Worm (Caenorhabditis elegans) whole organism, L1 larva: ENCODE data around the gene F10B5.3.

Experiments
- C04F5.9 ChIP-seq: sonication (generic microtip); optimal IDR thresholded peaks from 2 replicates; lab custom pipeline; 2016; ENCODE audit warnings: missing genetic modification characterization, missing compliant biosample characterization
- C16A3.4 ChIP-seq: fragments of 150-350 bp; optimal IDR thresholded peaks from 2 replicates; lab custom pipeline; 2014; ENCODE audit warnings: missing biosample characterization, missing genetic modification characterization
- C34B4.2 ChIP-seq: sonication (generic microtip); optimal IDR thresholded peaks from 2 replicates; lab custom pipeline; 2017; ENCODE audit warnings: mild to moderate bottlenecking, missing genetic modification characterization, missing compliant biosample characterization
- F16B12.6 ChIP-seq: fragments of 150-350 bp; optimal IDR thresholded peaks from 2 replicates; lab custom pipeline; 2014; ENCODE audit warnings: missing biosample characterization, missing genetic modification characterization
- aha-1 ChIP-seq: fragments of 150-350 bp; optimal IDR thresholded peaks from 2 replicates; lab custom pipeline; 2014; ENCODE audit warnings: missing biosample characterization, missing genetic modification characterization
- aly-2 ChIP-seq: fragments of 150-350 bp; optimal IDR thresholded peaks from 2 replicates; lab custom pipeline; 2014; ENCODE audit warnings: missing biosample characterization, missing genetic modification characterization
- ama-1 ChIP-seq: fragments of 150-350 bp; optimal IDR thresholded peaks from 2 replicates; lab custom pipeline; 2014
- ceh-63 ChIP-seq: fragments of 200-800 bp; sonication (Bioruptor generic); optimal IDR thresholded peaks from 2 replicates; lab custom pipeline; 2018; ENCODE audit warnings: mild to moderate bottlenecking, missing genetic modification characterization, missing compliant biosample characterization
- ceh-82 ChIP-seq, 3 experiments: fragments of 150-350 bp in 1 of 3; sonication (generic microtip) in 2 of 3; optimal IDR thresholded peaks; 2 replicates each; lab custom pipeline; 2014 to 2017; ENCODE audit warnings: missing biosample characterization in 3 of 3, missing genetic modification characterization in 3 of 3
- ceh-88 ChIP-seq: fragments of 200-800 bp; sonication (Bioruptor generic); IDR thresholded peaks from 2 replicates; pipeline ENCODE4 v1.3.6; 2022; ENCODE audit warnings: missing genetic modification characterization, missing compliant biosample characterization
- ceh-90 ChIP-seq: sonication (generic microtip); optimal IDR thresholded peaks from 2 replicates; lab custom pipeline; 2016; ENCODE audit warnings: missing genetic modification characterization, missing compliant biosample characterization
- ces-1 ChIP-seq: fragments of 150-350 bp; optimal IDR thresholded peaks from 2 replicates; lab custom pipeline; 2014; ENCODE audit warnings: missing biosample characterization, missing genetic modification reagents, missing genetic modification characterization
- dpl-1 ChIP-seq, 3 experiments: fragments of 150-350 bp in 2 of 3; sonication (generic microtip) in 1 of 3; optimal IDR thresholded peaks; 2 replicates each; lab custom pipeline; 2014 to 2017; ENCODE audit warnings: missing biosample characterization in 3 of 3, missing genetic modification characterization in 3 of 3, missing genetic modification reagents in 3 of 3
- efl-1 ChIP-seq, 4 experiments: fragments of 150-350 bp; optimal IDR thresholded peaks in 3 of 4; peaks in 1 of 4; 1 replicate in 1 of 4; 2 replicates in 3 of 4; lab custom pipeline; 2014; ENCODE audit warnings: missing biosample characterization in 2 of 4, missing genetic modification characterization in 2 of 4, missing genetic modification reagents in 2 of 4
- hlh-4 ChIP-seq: sonication (generic microtip); optimal IDR thresholded peaks from 2 replicates; lab custom pipeline; 2016; ENCODE audit warnings: mild to moderate bottlenecking, missing genetic modification characterization, missing compliant biosample characterization
- jun-1 ChIP-seq: fragments of 150-350 bp; optimal IDR thresholded peaks from 2 replicates; lab custom pipeline; 2014; ENCODE audit warnings: missing biosample characterization, missing genetic modification reagents, missing genetic modification characterization
- lin-13 ChIP-seq: fragments of 150-350 bp; optimal IDR thresholded peaks from 2 replicates; lab custom pipeline; 2014; ENCODE audit warnings: missing biosample characterization, missing genetic modification reagents, missing genetic modification characterization
- lin-14 ChIP-seq: fragments of 200-800 bp; sonication (Bioruptor generic); optimal IDR thresholded peaks from 2 replicates; lab custom pipeline; 2018; ENCODE audit warnings: mild to moderate bottlenecking, missing genetic modification characterization, moderate library complexity, missing compliant biosample characterization
- lin-15B ChIP-seq: fragments of 150-350 bp; sonication (generic microtip); optimal IDR thresholded peaks from 3 replicates; lab custom pipeline; 2014; ENCODE audit warnings: missing biosample characterization, missing genetic modification characterization
- lin-35 ChIP-seq, 2 experiments: fragments of 150-350 bp; optimal IDR thresholded peaks; 2 replicates each; lab custom pipeline; 2014; ENCODE audit warnings: missing biosample characterization in 2 of 2, missing genetic modification characterization in 2 of 2, missing genetic modification reagents in 2 of 2
- lin-39 ChIP-seq: fragments of 150-350 bp; optimal IDR thresholded peaks from 2 replicates; lab custom pipeline; 2014; ENCODE audit warnings: missing biosample characterization, missing genetic modification reagents, missing genetic modification characterization
- lir-3 ChIP-seq: sonication (generic microtip); optimal IDR thresholded peaks from 2 replicates; lab custom pipeline; 2016; ENCODE audit warnings: mild to moderate bottlenecking, missing genetic modification characterization, moderate library complexity, missing compliant biosample characterization; ENCODE audit not compliant: poor library complexity
- mab-9 ChIP-seq: fragments of 200-800 bp; sonication (Bioruptor generic); IDR thresholded peaks from 2 replicates; pipeline ENCODE4 v1.3.6; 2022; ENCODE audit warnings: missing genetic modification reagents, missing genetic modification characterization, missing compliant biosample characterization
- mdl-1 ChIP-seq, 2 experiments: fragments of 150-350 bp; optimal IDR thresholded peaks; 2 replicates each; lab custom pipeline; 2014 to 2017; ENCODE audit warnings: missing biosample characterization in 2 of 2, missing genetic modification characterization in 2 of 2, inconsistent platforms in 1 of 2
- mep-1 ChIP-seq: fragments of 150-350 bp; optimal IDR thresholded peaks from 2 replicates; lab custom pipeline; 2014; ENCODE audit warnings: missing biosample characterization, missing genetic modification characterization
- nhr-12 ChIP-seq: sonication (generic microtip); optimal IDR thresholded peaks from 2 replicates; lab custom pipeline; 2017; ENCODE audit warnings: missing biosample characterization, missing genetic modification characterization
- nhr-237 ChIP-seq: fragments of 150-350 bp; optimal IDR thresholded peaks from 2 replicates; lab custom pipeline; 2014; ENCODE audit warnings: missing biosample characterization, missing genetic modification characterization
- nhr-47 ChIP-seq: sonication (generic microtip); optimal IDR thresholded peaks from 2 replicates; lab custom pipeline; 2016; ENCODE audit warnings: mild to moderate bottlenecking, missing genetic modification characterization, moderate library complexity, missing compliant biosample characterization
- nhr-71 ChIP-seq: sonication (generic microtip); optimal IDR thresholded peaks from 2 replicates; lab custom pipeline; 2016; ENCODE audit warnings: mild to moderate bottlenecking, missing genetic modification characterization, moderate library complexity, missing compliant biosample characterization
- nhr-77 ChIP-seq: fragments of 150-350 bp; optimal IDR thresholded peaks from 2 replicates; lab custom pipeline; 2014; ENCODE audit warnings: missing biosample characterization, missing genetic modification characterization
- nhr-85 ChIP-seq: sonication (generic microtip); peaks from one replicate; lab custom pipeline; 2016; ENCODE audit warnings: missing genetic modification characterization, inconsistent platforms, missing compliant biosample characterization
- nhr-90 ChIP-seq: sonication (generic microtip); optimal IDR thresholded peaks from 2 replicates; lab custom pipeline; 2016; ENCODE audit warnings: mild to moderate bottlenecking, missing genetic modification characterization, missing compliant biosample characterization; ENCODE audit not compliant: poor library complexity
- pqm-1 ChIP-seq: sonication (generic microtip); optimal IDR thresholded peaks from 3 replicates; lab custom pipeline; 2017; ENCODE audit warnings: missing biosample characterization, missing genetic modification characterization
- rnt-1 ChIP-seq: sonication (generic microtip); optimal IDR thresholded peaks from 2 replicates; lab custom pipeline; 2016; ENCODE audit warnings: mild to moderate bottlenecking, missing genetic modification characterization, moderate library complexity, missing compliant biosample characterization
- skn-1 ChIP-seq: fragments of 150-350 bp; optimal IDR thresholded peaks from 2 replicates; lab custom pipeline; 2014; ENCODE audit warnings: missing biosample characterization, missing genetic modification characterization
- snpc-4 ChIP-seq: fragments of 150-350 bp; optimal IDR thresholded peaks from 2 replicates; lab custom pipeline; 2014; ENCODE audit warnings: missing biosample characterization, missing genetic modification characterization
- snu-23 ChIP-seq: sonication (generic microtip); optimal IDR thresholded peaks from 2 replicates; lab custom pipeline; 2016; ENCODE audit warnings: missing genetic modification characterization, missing compliant biosample characterization
- sox-4 ChIP-seq: sonication (generic microtip); optimal IDR thresholded peaks from 2 replicates; lab custom pipeline; 2016; ENCODE audit warnings: missing genetic modification characterization, missing compliant biosample characterization
- sptf-1 ChIP-seq: fragments of 150-350 bp; optimal IDR thresholded peaks from 2 replicates; lab custom pipeline; 2014; ENCODE audit warnings: missing biosample characterization, missing genetic modification characterization
- swsn-7 ChIP-seq: sonication (generic microtip); optimal IDR thresholded peaks from 2 replicates; lab custom pipeline; 2016; ENCODE audit warnings: missing genetic modification characterization, missing compliant biosample characterization
- tbx-2 ChIP-seq: sonication (generic microtip); optimal IDR thresholded peaks from 2 replicates; lab custom pipeline; 2016; ENCODE audit warnings: missing genetic modification characterization, missing compliant biosample characterization
- unc-130 ChIP-seq: fragments of 150-350 bp; optimal IDR thresholded peaks from 2 replicates; lab custom pipeline; 2017; ENCODE audit warnings: missing biosample characterization, missing genetic modification characterization, inconsistent platforms
- unc-86 ChIP-seq: sonication (generic microtip); optimal IDR thresholded peaks from 2 replicates; lab custom pipeline; 2016; ENCODE audit warnings: missing genetic modification characterization, missing compliant biosample characterization
- xbp-1 ChIP-seq: sonication (generic microtip); optimal IDR thresholded peaks from 2 replicates; lab custom pipeline; 2016; ENCODE audit warnings: missing genetic modification characterization, missing compliant biosample characterization
- zag-1 ChIP-seq: fragments of 150-350 bp; optimal IDR thresholded peaks from 2 replicates; lab custom pipeline; 2014; ENCODE audit warnings: missing biosample characterization, missing genetic modification characterization
- ztf-11 ChIP-seq, 2 experiments: sonication (generic microtip); optimal IDR thresholded peaks; 2 replicates each; lab custom pipeline; 2016 to 2017; ENCODE audit warnings: missing genetic modification characterization in 2 of 2, missing biosample characterization in 1 of 2, missing compliant biosample characterization in 1 of 2
- ztf-4 ChIP-seq: fragments of 150-350 bp; optimal IDR thresholded peaks from 2 replicates; lab custom pipeline; 2014; ENCODE audit warnings: missing biosample characterization, missing genetic modification characterization

F10B5.3 gene

ce11 chrII:8173449-8173848, 23.6 kb upstream of the F10B5.3 start, which contains the start of the genes decr-1.3 and T05C12.1:
TSS of gene decr-1.3 (minus strand) at chrII:8173549.
TSS of gene T05C12.1 (plus strand) at chrII:8173680.
- TF ChIP-seq ceh-90 (tag; lab: Kevin White, UChicago): no peak
- no peak for TF ChIP-seq mab-9 (GFP tag; lab: Robert Waterston, UW)
- TF ChIP-seq lin-39: no peak
- no peak for TF ChIP-seq tbx-2 (tag; lab: Kevin White, UChicago)
- TF ChIP-seq nhr-85 (tag; lab: Kevin White, UChicago): no peak
- TF ChIP-seq nhr-12: no peak
- no peak for TF ChIP-seq ztf-11 (tag; optimal IDR thresholded peaks at IDR 0.05; lab: Kevin White, UChicago)
- TF ChIP-seq nhr-77 (tag; lab: Kevin White, UChicago): no peak
- no peak for TF ChIP-seq ceh-63
- TF ChIP-seq ama-1 (lab: Kevin White, UChicago): no peak
- TF ChIP-seq unc-130 (tag; lab: Kevin White, UChicago): no peak
- no peak for TF ChIP-seq nhr-71
- no peak for TF ChIP-seq ces-1 (GFP tag; lab: Kevin White, UChicago)
- TF ChIP-seq mep-1 (tag; lab: Kevin White, UChicago): no peak
- no peak for TF ChIP-seq mdl-1 (tag; optimal IDR thresholded peaks at IDR 0.05; lab: Kevin White, UChicago)
- TF ChIP-seq zag-1 (tag; lab: Kevin White, UChicago): no peak
- TF ChIP-seq swsn-7: no peak
- no peak for TF ChIP-seq nhr-90
- TF ChIP-seq jun-1: no peak
- no peak for TF ChIP-seq hlh-4 (tag; lab: Kevin White, UChicago)

- no peak for TF ChIP-seq pqm-1 (tag; lab: Kevin White, UChicago)
- peak; percentile 17 for TF ChIP-seq lin-14
Observed at ce11 chrII:8170374-8170773, 20.5 kb upstream of the F10B5.3 start, which contains the start of gene T05C12.11. TSS of gene T05C12.11 (minus strand) at chrII:8170474.

ce11 chrII:8169283-8169682, 19.5 kb upstream of the F10B5.3 start, which contains the start of gene T05C12.15:
TSS of gene T05C12.15 (plus strand) at chrII:8169583.
- TF ChIP-seq swsn-7 (no peak), snu-23 (GFP tag; lab: Kevin White, UChicago) (no peak), unc-130 (tag; lab: Kevin White, UChicago) (no peak), mdl-1 (tag; optimal IDR thresholded peaks at IDR 0.05; lab: Kevin White, UChicago) (no peak), sox-4 (tag; lab: Kevin White, UChicago) (no peak), snpc-4 (tag; lab: Kevin White, UChicago) (no peak), ceh-88 (GFP tag; lab: Robert Waterston, UW) (no peak), nhr-90 (no peak), ztf-4 (tag; lab: Kevin White, UChicago) (no peak), aly-2 (tag; lab: Kevin White, UChicago) (no peak), ama-1 (lab: Kevin White, UChicago) (no peak), sptf-1 (tag; lab: Kevin White, UChicago) (no peak), ceh-90 (tag; lab: Kevin White, UChicago) (no peak), hlh-4 (tag; lab: Kevin White, UChicago) (no peak), unc-86 (tag; lab: Kevin White, UChicago) (no peak), aha-1 (tag; lab: Kevin White, UChicago) (no peak)
- TF ChIP-seq, all 84 proteins: peak for 0

- peak; percentile 84 for TF ChIP-seq mep-1 (tag; lab: Kevin White, UChicago)
- TF ChIP-seq swsn-7: peak; percentile 14
- peak; percentile 75 to 83 for TF ChIP-seq lin-35 (GFP tag; optimal IDR thresholded peaks at IDR 0.05; lab: Kevin White, UChicago)
- peak; percentile 77 for TF ChIP-seq C16A3.4 (tag; lab: Kevin White, UChicago)
- peak; percentile 65 to 73 for TF ChIP-seq efl-1 (optimal IDR thresholded peaks at IDR 0.05; lab: Kevin White, UChicago)
- peak; percentile 80 to 96 for TF ChIP-seq efl-1 (GFP tag; optimal IDR thresholded peaks at IDR 0.05 in 1 of 2; lab: Kevin White, UChicago)
- TF ChIP-seq lin-15B (tag; lab: Kevin White, UChicago): peak; percentile 84
- no peak for TF ChIP-seq lir-3 (tag; lab: Kevin White, UChicago)
- TF ChIP-seq nhr-85 (tag; lab: Kevin White, UChicago): peak; percentile 33
- TF ChIP-seq snu-23 (GFP tag; lab: Kevin White, UChicago): peak; percentile 56
- peak; percentile 25 for TF ChIP-seq xbp-1 (tag; lab: Kevin White, UChicago)
- TF ChIP-seq C04F5.9: peak; percentile 13
- peak; percentile 42 for TF ChIP-seq F16B12.6 (tag; lab: Kevin White, UChicago)
- peak in 1 of 3 experiments; percentile 51 for TF ChIP-seq ceh-82 (tag; optimal IDR thresholded peaks at IDR 0.05; lab: Kevin White, UChicago)
- TF ChIP-seq nhr-237 (tag; lab: Kevin White, UChicago): no peak
- peak; percentile 34 for TF ChIP-seq rnt-1 (tag; lab: Kevin White, UChicago)
- TF ChIP-seq skn-1: peak; percentile 68
- no peak for TF ChIP-seq nhr-12
- no peak for TF ChIP-seq C34B4.2 (tag; lab: Kevin White, UChicago)
- peak; percentile 64 for TF ChIP-seq lin-14
- peak; percentile 65 to 84 (median 73) for TF ChIP-seq dpl-1 (GFP tag; optimal IDR thresholded peaks at IDR 0.05; lab: Kevin White, UChicago)
- TF ChIP-seq lin-13 (GFP tag; lab: Kevin White, UChicago): peak; percentile 16
- peak; percentile 15 for TF ChIP-seq nhr-47 (tag; lab: Kevin White, UChicago)
Observed at ce11 chrII:8162120-8162648, 12.4 kb upstream of the F10B5.3 start, which contains the start of the genes emb-27 and rrf-3. TSS of gene emb-27 (minus strand) at chrII:8162170. TSS of gene rrf-3 (plus strand) at chrII:8162465.
